In the genomic region with DNA sequence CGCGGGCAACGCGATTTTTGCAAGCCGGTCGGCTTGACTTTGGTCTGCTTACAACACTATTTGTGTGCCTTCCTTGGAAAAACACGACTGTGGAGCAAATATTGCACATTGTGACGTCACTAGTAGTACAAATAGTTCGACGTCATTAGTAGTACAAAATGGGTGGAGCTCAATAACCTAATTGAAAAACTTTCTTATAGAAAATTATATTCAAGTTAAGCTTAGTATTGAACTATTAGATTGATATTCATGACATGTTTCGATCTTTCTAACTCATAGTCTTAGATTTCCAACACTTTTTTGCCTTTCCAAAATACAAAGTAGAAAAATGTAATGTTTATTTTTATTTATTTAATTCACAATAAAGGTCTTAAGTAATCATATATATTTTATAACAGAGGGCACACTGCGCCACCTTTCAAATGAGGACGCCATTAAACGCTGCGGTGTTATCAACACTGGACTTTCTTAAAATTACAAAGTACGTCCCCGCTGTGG, we compare ENCODE assay signal across 5 fruit fly cellular contexts.
TF ChIP-seq lines count a peak whose summit lies in the region.

TSS of gene Rrp1 (minus strand) at position 70 of the 498 bp plus-strand sequence.
TSS of gene gammaTub23C (plus strand) at position 453 of the 498 bp plus-strand sequence.

TF ChIP-seq in whole organism, adult, 20 proteins besides CTCF, POLR2A, EP300 and RAD21 (continued from another document):
- TF ChIP-seq CG5204 (GFP tag; optimal IDR thresholded peaks at IDR 0.05; lab: Kevin White, UChicago) (peak; percentile 90), kay (GFP tag; lab: Kevin White, UChicago; ENCODE audit: borderline replicate concordance) (no peak), CG33017 (tag; optimal IDR thresholded peaks at IDR 0.05; lab: Kevin White, UChicago) (peak; percentile 87), bab1 (GFP tag; optimal IDR thresholded peaks at IDR 0.05; lab: Kevin White, UChicago) (peak; percentile 86)

TF ChIP-seq in whole organism, embryonic, 481 proteins besides CTCF, POLR2A, EP300 and RAD21 (continued from another document and continues in another):
- TF ChIP-seq CG2129 (GFP tag; IDR thresholded peaks at IDR 0.05; lab: Robert Waterston, UW; ENCODE audit: partially characterized antibody) = no peak
- peak; percentile 89 for TF ChIP-seq twi (tag; optimal IDR thresholded peaks at IDR 0.05; lab: Kevin White, UChicago)
- TF ChIP-seq pnt (GFP tag; optimal IDR thresholded peaks at IDR 0.05; lab: Kevin White, UChicago) = peak; percentile 63
- TF ChIP-seq Dp (GFP tag; optimal IDR thresholded peaks at IDR 0.05; lab: Kevin White, UChicago) = peak; percentile 65
- peak; percentile 59; the same call in 1 of the 3 replicates for TF ChIP-seq so (GFP tag; IDR thresholded peaks at IDR 0.05; lab: Robert Waterston, UW)
- no peak for TF ChIP-seq eve (GFP tag; optimal IDR thresholded peaks at IDR 0.05; lab: Kevin White, UChicago)
- TF ChIP-seq ap (GFP tag; IDR thresholded peaks at IDR 0.05; lab: Robert Waterston, UW) = peak; percentile 47; the same call in 1 of the 2 replicates
- TF ChIP-seq HHEX (GFP tag; optimal IDR thresholded peaks at IDR 0.05; lab: Kevin White, UChicago) = peak; percentile 90
- peak; percentile 93 for TF ChIP-seq Meics (GFP tag; optimal IDR thresholded peaks at IDR 0.05; lab: Kevin White, UChicago)
- TF ChIP-seq CG1647 (GFP tag; optimal IDR thresholded peaks at IDR 0.05; lab: Kevin White, UChicago) = peak; percentile 60
- no peak for TF ChIP-seq Jarid2 (GFP tag; optimal IDR thresholded peaks at IDR 0.05; lab: Kevin White, UChicago)
- TF ChIP-seq Ets65A (GFP tag; lab: Kevin White, UChicago) = peak; percentile 95
- TF ChIP-seq chn (GFP tag; optimal IDR thresholded peaks at IDR 0.05; lab: Kevin White, UChicago) = peak; percentile 82
- TF ChIP-seq CG17802 (tag; optimal IDR thresholded peaks at IDR 0.05; lab: Kevin White, UChicago) = peak; percentile 46
- peak; percentile 78 for TF ChIP-seq Fer3 (tag; optimal IDR thresholded peaks at IDR 0.05; lab: Kevin White, UChicago)
- peak; percentile 77; the same call in 2 of the 3 replicates for TF ChIP-seq CG11456 (GFP tag; IDR thresholded peaks at IDR 0.05; lab: Robert Waterston, UW)
- TF ChIP-seq ken (GFP tag; IDR thresholded peaks at IDR 0.05; lab: Robert Waterston, UW) = peak; percentile 44; the same call in 1 of the 3 replicates
- TF ChIP-seq Hmr (GFP tag; optimal IDR thresholded peaks at IDR 0.05; lab: Kevin White, UChicago) = peak; percentile 91
- TF ChIP-seq lov (optimal IDR thresholded peaks at IDR 0.05; lab: Kevin White, UChicago) = no peak
- peak; percentile 47; the same call in 1 of the 3 replicates for TF ChIP-seq lov (GFP tag; IDR thresholded peaks at IDR 0.05; lab: Robert Waterston, UW)
- no peak for TF ChIP-seq HLH4C (GFP tag; IDR thresholded peaks at IDR 0.05; lab: Robert Waterston, UW; ENCODE audit: partially characterized antibody)
- peak; percentile 70 for TF ChIP-seq CG7357 (GFP tag; IDR thresholded peaks at IDR 0.05; lab: Robert Waterston, UW)
- TF ChIP-seq inv (GFP tag; IDR thresholded peaks at IDR 0.05; lab: Robert Waterston, UW; ENCODE audit: partially characterized antibody) = no peak
- peak; percentile 67 for TF ChIP-seq oc (tag; optimal IDR thresholded peaks at IDR 0.05; lab: Kevin White, UChicago)
- peak; percentile 94 for TF ChIP-seq CG1602 (GFP tag; optimal IDR thresholded peaks at IDR 0.05; lab: Kevin White, UChicago)
- 0 out of 3 replicates have a peak, but pooled peaks have one; percentile 33 for TF ChIP-seq CG6175 (GFP tag; IDR thresholded peaks at IDR 0.05; lab: Robert Waterston, UW)
- peak; percentile 73 for TF ChIP-seq CG8281 (tag; optimal IDR thresholded peaks at IDR 0.05; lab: Kevin White, UChicago)
- TF ChIP-seq slou (GFP tag; optimal IDR thresholded peaks at IDR 0.05; lab: Kevin White, UChicago) = peak; percentile 94

TF ChIP-seq in whole organism, prepupa, 60 proteins besides CTCF, POLR2A, EP300 and RAD21 (continued from another document and continues in another):
- TF ChIP-seq Eip75B (GFP tag; optimal IDR thresholded peaks at IDR 0.05; lab: Kevin White, UChicago) = peak; percentile 82
- peak; percentile 84 for TF ChIP-seq spab (GFP tag; optimal IDR thresholded peaks at IDR 0.05; lab: Kevin White, UChicago)
- peak; percentile 84 for TF ChIP-seq Sox102F (GFP tag; optimal IDR thresholded peaks at IDR 0.05; lab: Kevin White, UChicago)
- TF ChIP-seq topi (GFP tag; optimal IDR thresholded peaks at IDR 0.05; lab: Kevin White, UChicago) = peak; percentile 89
- TF ChIP-seq Eip78C (GFP tag; lab: Kevin White, UChicago) = peak; percentile 97
- TF ChIP-seq Hr4 (GFP tag; optimal IDR thresholded peaks at IDR 0.05; lab: Kevin White, UChicago) = peak; percentile 91
- no peak for TF ChIP-seq CG16779 (tag; optimal IDR thresholded peaks at IDR 0.05; lab: Kevin White, UChicago)
- peak; percentile 80 for TF ChIP-seq Ets21C (GFP tag; optimal IDR thresholded peaks at IDR 0.05; lab: Kevin White, UChicago)
- TF ChIP-seq CG11294 (GFP tag; IDR thresholded peaks at IDR 0.05; lab: Robert Waterston, UW) = peak; percentile 76
- TF ChIP-seq CG4318 (GFP tag; optimal IDR thresholded peaks at IDR 0.05; lab: Kevin White, UChicago) = peak; percentile 89
- TF ChIP-seq CG7368 (GFP tag; optimal IDR thresholded peaks at IDR 0.05; lab: Kevin White, UChicago) = no peak
- TF ChIP-seq CG10631 (GFP tag; optimal IDR thresholded peaks at IDR 0.05; lab: Kevin White, UChicago) = peak; percentile 94
- peak; percentile 86 for TF ChIP-seq CG15336 (GFP tag; IDR thresholded peaks at IDR 0.05; lab: Robert Waterston, UW)
- peak; percentile 87 for TF ChIP-seq Sox14 (GFP tag; optimal IDR thresholded peaks at IDR 0.05; lab: Kevin White, UChicago)
- TF ChIP-seq fkh (GFP tag; optimal IDR thresholded peaks at IDR 0.05; lab: Kevin White, UChicago) = peak; percentile 92
- peak; percentile 89 for TF ChIP-seq lz (GFP tag; optimal IDR thresholded peaks at IDR 0.05; lab: Kevin White, UChicago)
- no peak for TF ChIP-seq svp (GFP tag; lab: Kevin White, UChicago)
- peak; percentile 40 for TF ChIP-seq CG6854 (GFP tag; optimal IDR thresholded peaks at IDR 0.05; lab: Kevin White, UChicago)
- peak; percentile 91 for TF ChIP-seq pdm3 (GFP tag; optimal IDR thresholded peaks at IDR 0.05; lab: Kevin White, UChicago)
- peak; percentile 85 for TF ChIP-seq eg (GFP tag; IDR thresholded peaks at IDR 0.05; lab: Robert Waterston, UW)
- peak; percentile 90 for TF ChIP-seq CG3032 (tag; optimal IDR thresholded peaks at IDR 0.05; lab: Kevin White, UChicago)
- TF ChIP-seq esn (GFP tag; optimal IDR thresholded peaks at IDR 0.05; lab: Kevin White, UChicago) = peak; percentile 94
- TF ChIP-seq CG6163 (GFP tag; IDR thresholded peaks at IDR 0.05; lab: Robert Waterston, UW) = peak; percentile 76
- TF ChIP-seq Hr39 (GFP tag; optimal IDR thresholded peaks at IDR 0.05; lab: Kevin White, UChicago) = peak; percentile 88
- peak; percentile 93 for TF ChIP-seq OdsH (GFP tag; optimal IDR thresholded peaks at IDR 0.05; lab: Kevin White, UChicago)
- peak; percentile 88 for TF ChIP-seq fd59A (GFP tag; optimal IDR thresholded peaks at IDR 0.05; lab: Kevin White, UChicago)
- TF ChIP-seq CG31627 (GFP tag; optimal IDR thresholded peaks at IDR 0.05; lab: Kevin White, UChicago) = peak; percentile 90
- TF ChIP-seq CG8119 (GFP tag; IDR thresholded peaks at IDR 0.05; lab: Robert Waterston, UW) = peak; percentile 88
- TF ChIP-seq ss (GFP tag; optimal IDR thresholded peaks at IDR 0.05; lab: Kevin White, UChicago) = peak; percentile 78 to 91
- peak; percentile 92 for TF ChIP-seq acj6 (GFP tag; optimal IDR thresholded peaks at IDR 0.05; lab: Kevin White, UChicago)
- peak; percentile 54 for TF ChIP-seq Eip93F (GFP tag; optimal IDR thresholded peaks at IDR 0.05; lab: Kevin White, UChicago)
- peak; percentile 66 for TF ChIP-seq CG1621 (tag; optimal IDR thresholded peaks at IDR 0.05; lab: Kevin White, UChicago)

TF ChIP-seq in whole organism, pupa, 21 proteins besides CTCF, POLR2A, EP300 and RAD21 (continued from another document):
- TF ChIP-seq CG4496 (GFP tag; IDR thresholded peaks at IDR 0.05; lab: Robert Waterston, UW) = peak; percentile 82
- TF ChIP-seq CG8159 (tag; optimal IDR thresholded peaks at IDR 0.05; lab: Kevin White, UChicago) = peak; percentile 92
- TF ChIP-seq Ets98B (GFP tag; IDR thresholded peaks at IDR 0.05; lab: Robert Waterston, UW) = peak; percentile 67

TF ChIP-seq in whole organism, wandering third instar larva, 38 proteins besides CTCF, POLR2A, EP300 and RAD21 (continued from another document):
- TF ChIP-seq jim (GFP tag; optimal IDR thresholded peaks at IDR 0.05; lab: Kevin White, UChicago) (no peak), sage (GFP tag; optimal IDR thresholded peaks at IDR 0.05; lab: Kevin White, UChicago) (no peak), lola (GFP tag; optimal IDR thresholded peaks at IDR 0.05; lab: Kevin White, UChicago) (no peak), Hr78 (GFP tag; optimal IDR thresholded peaks at IDR 0.05; lab: Kevin White, UChicago) (no peak), dsf (GFP tag; optimal IDR thresholded peaks at IDR 0.05; lab: Kevin White, UChicago; ENCODE audit: borderline replicate concordance) (peak; percentile 38), Dif (GFP tag; optimal IDR thresholded peaks at IDR 0.05; lab: Kevin White, UChicago; ENCODE audit: partially characterized antibody) (no peak), Jra (GFP tag; optimal IDR thresholded peaks at IDR 0.05; lab: Kevin White, UChicago) (peak; percentile 78), Hr83 (GFP tag; optimal IDR thresholded peaks at IDR 0.05; lab: Kevin White, UChicago; ENCODE audit: poor library complexity, severe bottlenecking) (peak; percentile 39), Mio (GFP tag; optimal IDR thresholded peaks at IDR 0.05; lab: Kevin White, UChicago) (no peak), GATAd (GFP tag; optimal IDR thresholded peaks at IDR 0.05; lab: Kevin White, UChicago) (peak; percentile 43), OdsH (GFP tag; optimal IDR thresholded peaks at IDR 0.05; lab: Kevin White, UChicago) (peak; percentile 88), h (GFP tag; optimal IDR thresholded peaks at IDR 0.05; lab: Kevin White, UChicago) (peak; percentile 86), Rel (GFP tag; optimal IDR thresholded peaks at IDR 0.05; lab: Kevin White, UChicago) (no peak), Rel (tag; optimal IDR thresholded peaks at IDR 0.05; lab: Kevin White, UChicago) (peak; percentile 89), dl (GFP tag; optimal IDR thresholded peaks at IDR 0.05; lab: Kevin White, UChicago; ENCODE audit: insufficient read depth in 1 of 2, partially characterized antibody in 2 of 2) (no peak), CrebA (GFP tag; optimal IDR thresholded peaks at IDR 0.05; lab: Kevin White, UChicago; ENCODE audit: borderline replicate concordance) (no peak), CG32264 (GFP tag; optimal IDR thresholded peaks at IDR 0.05; lab: Kevin White, UChicago) (peak; percentile 18)
